Worm (Caenorhabditis elegans) whole organism, L1 larva: ENCODE data around the gene F28A12.10.

ENCODE experiments used
- C34B4.2 ChIP-seq: sonication (generic microtip); optimal IDR thresholded peaks from 2 replicates; lab custom pipeline; 2017; ENCODE audit warnings: mild to moderate bottlenecking, missing genetic modification characterization, missing compliant biosample characterization
- F16B12.6 ChIP-seq: fragments of 150-350 bp; optimal IDR thresholded peaks from 2 replicates; lab custom pipeline; 2014; ENCODE audit warnings: missing biosample characterization, missing genetic modification characterization
- aha-1 ChIP-seq: fragments of 150-350 bp; optimal IDR thresholded peaks from 2 replicates; lab custom pipeline; 2014; ENCODE audit warnings: missing biosample characterization, missing genetic modification characterization
- aly-2 ChIP-seq: fragments of 150-350 bp; optimal IDR thresholded peaks from 2 replicates; lab custom pipeline; 2014; ENCODE audit warnings: missing biosample characterization, missing genetic modification characterization
- ama-1 ChIP-seq: fragments of 150-350 bp; optimal IDR thresholded peaks from 2 replicates; lab custom pipeline; 2014
- blmp-1 ChIP-seq: fragments of 150-350 bp; optimal IDR thresholded peaks from 2 replicates; lab custom pipeline; 2014; ENCODE audit warnings: missing biosample characterization, missing genetic modification characterization
- ceh-63 ChIP-seq: fragments of 200-800 bp; sonication (Bioruptor generic); optimal IDR thresholded peaks from 2 replicates; lab custom pipeline; 2018; ENCODE audit warnings: mild to moderate bottlenecking, missing genetic modification characterization, missing compliant biosample characterization
- ceh-90 ChIP-seq: sonication (generic microtip); optimal IDR thresholded peaks from 2 replicates; lab custom pipeline; 2016; ENCODE audit warnings: missing genetic modification characterization, missing compliant biosample characterization
- dsc-1 ChIP-seq: sonication (generic microtip); optimal IDR thresholded peaks from 2 replicates; lab custom pipeline; 2016; ENCODE audit warnings: mild to moderate bottlenecking, missing genetic modification characterization, missing compliant biosample characterization
- efl-1 ChIP-seq, 4 experiments: fragments of 150-350 bp; optimal IDR thresholded peaks in 3 of 4; peaks in 1 of 4; 1 replicate in 1 of 4; 2 replicates in 3 of 4; lab custom pipeline; 2014; ENCODE audit warnings: missing biosample characterization in 2 of 4, missing genetic modification characterization in 2 of 4, missing genetic modification reagents in 2 of 4
- egl-13 ChIP-seq: sonication (generic microtip); optimal IDR thresholded peaks from 2 replicates; lab custom pipeline; 2016; ENCODE audit warnings: missing genotype, missing genetic modification reagents, missing genetic modification characterization, missing compliant biosample characterization
- elt-3 ChIP-seq, 6 experiments: fragments of 150-350 bp in 1 of 6; sonication (generic microtip); optimal IDR thresholded peaks; 2 replicates each; lab custom pipeline; 2017 to 2018; ENCODE audit warnings: missing biosample characterization in 6 of 6, missing genetic modification characterization in 6 of 6, inconsistent platforms in 1 of 6
- fkh-10 ChIP-seq: sonication (generic microtip); optimal IDR thresholded peaks from 2 replicates; lab custom pipeline; 2017; ENCODE audit warnings: missing biosample characterization, missing genetic modification reagents, missing genetic modification characterization
- fkh-4 ChIP-seq: sonication (generic microtip); optimal IDR thresholded peaks from 2 replicates; lab custom pipeline; 2016; ENCODE audit warnings: missing compliant biosample characterization, missing genetic modification characterization, borderline replicate concordance
- fkh-8 ChIP-seq: sonication (generic microtip); optimal IDR thresholded peaks from 2 replicates; lab custom pipeline; 2016; ENCODE audit warnings: mild to moderate bottlenecking, missing genetic modification characterization, missing compliant biosample characterization
- fos-1 ChIP-seq: fragments of 150-350 bp; optimal IDR thresholded peaks from 2 replicates; lab custom pipeline; 2014; ENCODE audit warnings: missing biosample characterization, missing genetic modification characterization
- hlh-17 ChIP-seq: fragments of 200-800 bp; sonication (Bioruptor generic); optimal IDR thresholded peaks from 2 replicates; lab custom pipeline; 2018; ENCODE audit warnings: missing genetic modification characterization, mild to moderate bottlenecking, missing compliant biosample characterization, moderate library complexity, borderline replicate concordance
- hpl-2 ChIP-seq: fragments of 150-350 bp; optimal IDR thresholded peaks from 2 replicates; lab custom pipeline; 2014; ENCODE audit warnings: missing biosample characterization, missing genetic modification reagents, missing genetic modification characterization
- isw-1 ChIP-seq: fragments of 200-800 bp; sonication (Bioruptor generic); IDR thresholded peaks from 2 replicates; pipeline ENCODE4 v1.3.6; 2022; ENCODE audit warnings: missing genetic modification characterization, missing compliant biosample characterization
- jun-1 ChIP-seq: fragments of 150-350 bp; optimal IDR thresholded peaks from 2 replicates; lab custom pipeline; 2014; ENCODE audit warnings: missing biosample characterization, missing genetic modification reagents, missing genetic modification characterization
- lin-14 ChIP-seq: fragments of 200-800 bp; sonication (Bioruptor generic); optimal IDR thresholded peaks from 2 replicates; lab custom pipeline; 2018; ENCODE audit warnings: mild to moderate bottlenecking, missing genetic modification characterization, moderate library complexity, missing compliant biosample characterization
- lin-15B ChIP-seq: fragments of 150-350 bp; sonication (generic microtip); optimal IDR thresholded peaks from 3 replicates; lab custom pipeline; 2014; ENCODE audit warnings: missing biosample characterization, missing genetic modification characterization
- lin-35 ChIP-seq, 2 experiments: fragments of 150-350 bp; optimal IDR thresholded peaks; 2 replicates each; lab custom pipeline; 2014; ENCODE audit warnings: missing biosample characterization in 2 of 2, missing genetic modification characterization in 2 of 2, missing genetic modification reagents in 2 of 2
- lir-3 ChIP-seq: sonication (generic microtip); optimal IDR thresholded peaks from 2 replicates; lab custom pipeline; 2016; ENCODE audit warnings: mild to moderate bottlenecking, missing genetic modification characterization, moderate library complexity, missing compliant biosample characterization; ENCODE audit not compliant: poor library complexity
- lsy-2 ChIP-seq, 2 experiments: fragments of 150-350 bp; optimal IDR thresholded peaks; 2 replicates each; lab custom pipeline; 2014; ENCODE audit warnings: missing biosample characterization in 2 of 2, missing genetic modification characterization in 2 of 2
- mdl-1 ChIP-seq, 2 experiments: fragments of 150-350 bp; optimal IDR thresholded peaks; 2 replicates each; lab custom pipeline; 2014 to 2017; ENCODE audit warnings: missing biosample characterization in 2 of 2, missing genetic modification characterization in 2 of 2, inconsistent platforms in 1 of 2
- mef-2 ChIP-seq: fragments of 150-350 bp; optimal IDR thresholded peaks from 2 replicates; lab custom pipeline; 2014; ENCODE audit warnings: missing biosample characterization, missing genetic modification characterization
- mep-1 ChIP-seq: fragments of 150-350 bp; optimal IDR thresholded peaks from 2 replicates; lab custom pipeline; 2014; ENCODE audit warnings: missing biosample characterization, missing genetic modification characterization
- nhr-19 ChIP-seq: fragments of 200-800 bp; sonication (Bioruptor generic); conservative IDR thresholded peaks from 2 replicates; pipeline ENCODE4 v1.3.6; 2022; ENCODE audit warnings: missing genetic modification characterization, missing compliant biosample characterization
- nhr-20 ChIP-seq: sonication (generic microtip); optimal IDR thresholded peaks from 2 replicates; lab custom pipeline; 2016; ENCODE audit warnings: mild to moderate bottlenecking, missing genetic modification characterization, missing compliant biosample characterization
- nhr-237 ChIP-seq: fragments of 150-350 bp; optimal IDR thresholded peaks from 2 replicates; lab custom pipeline; 2014; ENCODE audit warnings: missing biosample characterization, missing genetic modification characterization
- nhr-47 ChIP-seq: sonication (generic microtip); optimal IDR thresholded peaks from 2 replicates; lab custom pipeline; 2016; ENCODE audit warnings: mild to moderate bottlenecking, missing genetic modification characterization, moderate library complexity, missing compliant biosample characterization
- nhr-71 ChIP-seq: sonication (generic microtip); optimal IDR thresholded peaks from 2 replicates; lab custom pipeline; 2016; ENCODE audit warnings: mild to moderate bottlenecking, missing genetic modification characterization, moderate library complexity, missing compliant biosample characterization
- nhr-76 ChIP-seq: sonication (generic microtip); optimal IDR thresholded peaks from 2 replicates; lab custom pipeline; 2017; ENCODE audit warnings: missing biosample characterization, missing genetic modification characterization
- nhr-77 ChIP-seq: fragments of 150-350 bp; optimal IDR thresholded peaks from 2 replicates; lab custom pipeline; 2014; ENCODE audit warnings: missing biosample characterization, missing genetic modification characterization
- nhr-84 ChIP-seq: sonication (generic microtip); optimal IDR thresholded peaks from 2 replicates; lab custom pipeline; 2017; ENCODE audit warnings: missing biosample characterization, missing genetic modification characterization
- nhr-85 ChIP-seq: sonication (generic microtip); peaks from one replicate; lab custom pipeline; 2016; ENCODE audit warnings: missing genetic modification characterization, inconsistent platforms, missing compliant biosample characterization
- nhr-90 ChIP-seq: sonication (generic microtip); optimal IDR thresholded peaks from 2 replicates; lab custom pipeline; 2016; ENCODE audit warnings: mild to moderate bottlenecking, missing genetic modification characterization, missing compliant biosample characterization; ENCODE audit not compliant: poor library complexity
- pqm-1 ChIP-seq: sonication (generic microtip); optimal IDR thresholded peaks from 3 replicates; lab custom pipeline; 2017; ENCODE audit warnings: missing biosample characterization, missing genetic modification characterization
- skn-1 ChIP-seq: fragments of 150-350 bp; optimal IDR thresholded peaks from 2 replicates; lab custom pipeline; 2014; ENCODE audit warnings: missing biosample characterization, missing genetic modification characterization
- snpc-4 ChIP-seq: fragments of 150-350 bp; optimal IDR thresholded peaks from 2 replicates; lab custom pipeline; 2014; ENCODE audit warnings: missing biosample characterization, missing genetic modification characterization
- snu-23 ChIP-seq: sonication (generic microtip); optimal IDR thresholded peaks from 2 replicates; lab custom pipeline; 2016; ENCODE audit warnings: missing genetic modification characterization, missing compliant biosample characterization
- sox-4 ChIP-seq: sonication (generic microtip); optimal IDR thresholded peaks from 2 replicates; lab custom pipeline; 2016; ENCODE audit warnings: missing genetic modification characterization, missing compliant biosample characterization
- sptf-1 ChIP-seq: fragments of 150-350 bp; optimal IDR thresholded peaks from 2 replicates; lab custom pipeline; 2014; ENCODE audit warnings: missing biosample characterization, missing genetic modification characterization
- swsn-7 ChIP-seq: sonication (generic microtip); optimal IDR thresholded peaks from 2 replicates; lab custom pipeline; 2016; ENCODE audit warnings: missing genetic modification characterization, missing compliant biosample characterization
- tbx-2 ChIP-seq: sonication (generic microtip); optimal IDR thresholded peaks from 2 replicates; lab custom pipeline; 2016; ENCODE audit warnings: missing genetic modification characterization, missing compliant biosample characterization
- tlp-1 ChIP-seq: fragments of 150-350 bp; optimal IDR thresholded peaks from 2 replicates; lab custom pipeline; 2014; ENCODE audit warnings: missing biosample characterization, missing genetic modification characterization
- unc-62 ChIP-seq: fragments of 150-350 bp; optimal IDR thresholded peaks from 2 replicates; lab custom pipeline; 2014; ENCODE audit warnings: missing biosample characterization, missing genetic modification reagents, missing genetic modification characterization
- xbp-1 ChIP-seq: sonication (generic microtip); optimal IDR thresholded peaks from 2 replicates; lab custom pipeline; 2016; ENCODE audit warnings: missing genetic modification characterization, missing compliant biosample characterization
- ztf-4 ChIP-seq: fragments of 150-350 bp; optimal IDR thresholded peaks from 2 replicates; lab custom pipeline; 2014; ENCODE audit warnings: missing biosample characterization, missing genetic modification characterization

Gene F28A12.10

ce11 chrV:8607353-8607850 is 30.2 kb downstream of the F28A12.10 start, which contains the start of gene smk-1:
Gene smk-1, plus strand, starts transcription at chrV:8607800.
- TF ChIP-seq sptf-1 (tag; lab: Kevin White, UChicago): no peak
- TF ChIP-seq elt-3 (tag; optimal IDR thresholded peaks at IDR 0.05; lab: Kevin White, UChicago): peak in 3 of 6 experiments; percentile 9 to 79 (median 12)
- peak in 1 of 2 experiments; percentile 18 for TF ChIP-seq lsy-2 (tag; optimal IDR thresholded peaks at IDR 0.05; lab: Kevin White, UChicago)
- TF ChIP-seq egl-13 (tag; lab: Kevin White, UChicago): no peak
- TF ChIP-seq lin-35 (GFP tag; optimal IDR thresholded peaks at IDR 0.05; lab: Kevin White, UChicago): peak in 1 of 2 experiments; percentile 16
- TF ChIP-seq F16B12.6 (tag; lab: Kevin White, UChicago): no peak
- no peak for TF ChIP-seq nhr-76 (tag; lab: Kevin White, UChicago)
- no peak for TF ChIP-seq tbx-2
- peak; percentile 85 for TF ChIP-seq blmp-1 (tag; lab: Kevin White, UChicago)
- peak; percentile 38 for TF ChIP-seq snu-23 (GFP tag; lab: Kevin White, UChicago)
- TF ChIP-seq nhr-20: peak; percentile 42
- TF ChIP-seq skn-1: peak; percentile 16
- no peak for TF ChIP-seq xbp-1 (tag; lab: Kevin White, UChicago)
- peak; percentile 34 for TF ChIP-seq mep-1 (tag; lab: Kevin White, UChicago)
- no peak for TF ChIP-seq pqm-1 (tag; lab: Kevin White, UChicago)
- no peak for TF ChIP-seq efl-1 (optimal IDR thresholded peaks at IDR 0.05; lab: Kevin White, UChicago)
- no peak for TF ChIP-seq efl-1 (GFP tag; optimal IDR thresholded peaks at IDR 0.05 in 1 of 2; lab: Kevin White, UChicago)
- TF ChIP-seq swsn-7 (tag; lab: Kevin White, UChicago): peak; percentile 3
- no peak for TF ChIP-seq unc-62
- peak; percentile 4 for TF ChIP-seq nhr-47 (tag; lab: Kevin White, UChicago)
- no peak for TF ChIP-seq C34B4.2 (tag; lab: Kevin White, UChicago)
- TF ChIP-seq ceh-63: no peak
- TF ChIP-seq nhr-19 (GFP tag; lab: Robert Waterston, UW): 0 out of 2 replicates have a peak, but pooled peaks have one; percentile 3
- no peak for TF ChIP-seq aly-2 (tag; lab: Kevin White, UChicago)
- TF ChIP-seq nhr-85 (tag; lab: Kevin White, UChicago): peak; percentile 77
- TF ChIP-seq mdl-1 (tag; optimal IDR thresholded peaks at IDR 0.05; lab: Kevin White, UChicago): peak in 1 of 2 experiments; percentile 11
- TF ChIP-seq nhr-71 (tag; lab: Kevin White, UChicago): peak; percentile 45
- peak; percentile 67 for TF ChIP-seq lin-14 (GFP tag; lab: Kevin White, UChicago)
- peak; percentile 23 for TF ChIP-seq nhr-90 (tag; lab: Kevin White, UChicago)

- TF ChIP-seq fos-1 (tag; lab: Kevin White, UChicago) (peak; percentile 98), nhr-20 (peak; percentile 96), nhr-237 (tag; lab: Kevin White, UChicago) (peak; percentile 84), aha-1 (tag; lab: Kevin White, UChicago) (peak; percentile 22), isw-1 (GFP tag; lab: Robert Waterston, UW) (peak; percentile 94), nhr-85 (tag; lab: Kevin White, UChicago) (peak; percentile 96), ceh-90 (tag; lab: Kevin White, UChicago) (peak; percentile 47), fkh-10 (GFP tag; lab: Kevin White, UChicago) (peak; percentile 85), nhr-84 (tag; lab: Kevin White, UChicago) (no peak), sox-4 (tag; lab: Kevin White, UChicago) (peak; percentile 76), snpc-4 (peak; percentile 74), unc-62 (no peak), snu-23 (GFP tag; lab: Kevin White, UChicago) (peak; percentile 96), lin-15B (tag; lab: Kevin White, UChicago) (peak; percentile 80), lir-3 (tag; lab: Kevin White, UChicago) (peak; percentile 60), nhr-77 (peak; percentile 93), nhr-76 (tag; lab: Kevin White, UChicago) (peak; percentile 2), lin-14 (GFP tag; lab: Kevin White, UChicago) (peak; percentile 98), hlh-17 (GFP tag; lab: Kevin White, UChicago) (no peak), ama-1 (lab: Kevin White, UChicago) (peak; percentile 10), dsc-1 (peak; percentile 91), ceh-63 (no peak), mef-2 (tag; lab: Kevin White, UChicago) (peak; percentile 48), nhr-71 (tag; lab: Kevin White, UChicago) (peak; percentile 98), tlp-1 (tag; lab: Kevin White, UChicago) (no peak), egl-13 (tag; lab: Kevin White, UChicago) (peak; percentile 88), fkh-4 (tag; lab: Kevin White, UChicago) (no peak), ztf-4 (tag; lab: Kevin White, UChicago) (peak; percentile 77), fkh-8 (tag; lab: Kevin White, UChicago) (peak; percentile 98), hpl-2 (peak; percentile 34), jun-1 (tag; lab: Kevin White, UChicago) (peak; percentile 96)
These were observed 31.4 kb downstream of the F28A12.10 start, which contains the start of gene vps-60 for ce11 chrV:8606099-8606696. Gene vps-60, minus strand, starts transcription at chrV:8606128.
